Worm (Caenorhabditis elegans): Measurements from ENCODE around the gene C12D8.21.

The C12D8.21 gene

DNA sequence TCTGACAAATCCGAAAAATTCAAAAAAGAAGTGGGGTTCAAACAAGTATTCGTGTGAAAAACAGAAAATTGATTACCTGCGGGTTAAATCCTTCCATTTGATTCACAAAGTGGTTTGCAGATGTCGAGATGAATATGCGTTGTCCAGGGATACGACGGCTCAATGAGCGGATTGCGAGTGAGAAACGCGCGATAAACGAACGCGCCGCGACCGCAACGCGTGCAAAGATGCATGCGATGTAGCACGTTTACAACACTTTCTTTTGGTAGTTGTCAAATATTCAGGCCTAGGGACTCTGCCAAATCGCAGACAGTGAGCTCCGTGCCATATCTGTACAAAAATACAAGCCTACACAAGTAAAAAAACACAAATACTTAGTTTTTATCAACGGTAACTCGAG is 2.3 kb downstream of the C12D8.21 start, which contains the start of gene fubl-1 (continued):
- TF ChIP-seq sea-2 (GFP tag; IDR thresholded peaks at IDR 0.05) (no peak), B0035.1 (tag; optimal IDR thresholded peaks at IDR 0.05) (no peak), ceh-40 (GFP tag; IDR thresholded peaks at IDR 0.05) (no peak), T26A5.8 (tag; optimal IDR thresholded peaks at IDR 0.05) (no peak), ztf-26 (tag; optimal IDR thresholded peaks at IDR 0.05) (no peak), rpc-1 (optimal IDR thresholded peaks at IDR 0.05) (no peak), rpc-1 (tag; optimal IDR thresholded peaks at IDR 0.05) (no peak), Y53F4B.3 (GFP tag; IDR thresholded peaks at IDR 0.05) (no peak), lin-26 (GFP tag; IDR thresholded peaks at IDR 0.05) (0 out of 2 replicates have a peak, but pooled peaks have one; percentile 7), sdz-38 (tag; optimal IDR thresholded peaks at IDR 0.05) (no peak), B0336.3 (GFP tag; IDR thresholded peaks at IDR 0.05) (no peak), ZK185.1 (tag; optimal IDR thresholded peaks at IDR 0.05; ENCODE audit: poor library complexity, severe bottlenecking) (no peak), snpc-1.3 (tag; optimal IDR thresholded peaks at IDR 0.05; ENCODE audit: insufficient read depth) (no peak), nfya-1 (tag; optimal IDR thresholded peaks at IDR 0.05; ENCODE audit: borderline replicate concordance, insufficient read depth) (no peak), D2030.7 (GFP tag; IDR thresholded peaks at IDR 0.05) (peak; percentile 49; the same call in 1 of the 2 replicates), xnd-1 (tag; optimal IDR thresholded peaks at IDR 0.05) (peak; percentile 17), nhr-27 (tag; optimal IDR thresholded peaks at IDR 0.05) (no peak), zim-3 (tag; optimal IDR thresholded peaks at IDR 0.05) (no peak), mcd-1 (GFP tag; IDR thresholded peaks at IDR 0.05) (peak; percentile 61), hmg-1.2 (GFP tag; IDR thresholded peaks at IDR 0.05) (peak; percentile 29; the same call in 1 of the 2 replicates), repo-1 (tag; optimal IDR thresholded peaks at IDR 0.05) (no peak), F57C9.4 (tag; optimal IDR thresholded peaks at IDR 0.05) (no peak), lin-40 (tag; optimal IDR thresholded peaks at IDR 0.05) (no peak), hsf-1 (GFP tag; IDR thresholded peaks at IDR 0.05) (no peak), rcor-1 (GFP tag; IDR thresholded peaks at IDR 0.05) (no peak), Y67H2A.10 (GFP tag; conservative IDR thresholded peaks at IDR 0.05) (no peak; the same call in 1 of the 2 replicates), B0261.1 (tag; optimal IDR thresholded peaks at IDR 0.05) (no peak), bed-1 (GFP tag; IDR thresholded peaks at IDR 0.05) (no peak), chd-7 (tag; optimal IDR thresholded peaks at IDR 0.05) (no peak), ceh-27 (GFP tag; optimal IDR thresholded peaks at IDR 0.05) (no peak), madf-6 (GFP tag; IDR thresholded peaks at IDR 0.05) (peak; percentile 64; the same call in 1 of the 2 replicates), ama-1 (optimal IDR thresholded peaks at IDR 0.05) (no peak), ama-1 (GFP tag; optimal IDR thresholded peaks at IDR 0.05) (no peak), egl-44 (GFP tag; IDR thresholded peaks at IDR 0.05) (no peak), F33H1.4 (GFP tag; IDR thresholded peaks at IDR 0.05) (no peak; the same call in 1 of the 2 replicates), attf-3 (GFP tag; conservative IDR thresholded peaks at IDR 0.05) (no peak), lsl-1 (GFP tag; optimal IDR thresholded peaks at IDR 0.05) (peak; percentile 76), efl-1 (GFP tag; optimal IDR thresholded peaks at IDR 0.05) (peak; percentile 14), madf-8 (GFP tag; conservative IDR thresholded peaks at IDR 0.05) (peak; percentile 71), madf-3 (GFP tag; IDR thresholded peaks at IDR 0.05) (peak; percentile 97), tlf-1 (GFP tag; optimal IDR thresholded peaks at IDR 0.05) (no peak), nhr-120 (GFP tag; IDR thresholded peaks at IDR 0.05) (no peak), aptf-2 (GFP tag; conservative IDR thresholded peaks at IDR 0.05) (0 out of 2 replicates have a peak, but pooled peaks have one; percentile 13), tbx-9 (tag; optimal IDR thresholded peaks at IDR 0.05; ENCODE audit: borderline replicate concordance) (no peak), dpff-1 (tag; optimal IDR thresholded peaks at IDR 0.05) (no peak), lin-54 (GFP tag; optimal IDR thresholded peaks at IDR 0.05) (no peak)

Data from whole organism, young adult.